Worm (Caenorhabditis elegans): ENCODE results near the gene sid-3.

Gene sid-3

DNA sequence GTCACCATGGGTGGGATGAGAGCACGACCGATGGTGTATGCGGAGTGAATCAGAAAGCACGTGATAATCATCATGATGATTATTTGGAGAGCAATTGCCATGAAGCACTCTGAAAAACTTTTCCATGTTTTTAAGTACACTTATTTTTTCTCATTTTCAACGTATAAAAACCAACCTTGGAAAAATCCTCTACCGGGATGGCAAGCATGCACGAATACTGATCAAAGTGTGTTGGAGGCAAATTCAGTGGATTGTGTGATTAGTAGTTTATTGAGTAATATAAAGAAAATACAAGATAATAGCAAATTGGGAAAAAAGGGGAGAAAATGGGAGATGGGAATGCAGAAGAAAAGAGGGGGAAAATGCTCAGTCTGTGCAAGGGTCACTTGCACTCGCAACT lies 51.3 kb downstream of the sid-3 start, which contains the start of gene T25G12.11:
T25G12.11 (minus strand) TSS at position 101 of the 400 bp plus-strand sequence.
- TF ChIP-seq mls-2 (tag; optimal IDR thresholded peaks at IDR 0.05) (no peak), sptf-1 (tag; optimal IDR thresholded peaks at IDR 0.05) (no peak), mep-1 (tag; optimal IDR thresholded peaks at IDR 0.05) (no peak), lin-32 (GFP tag; optimal IDR thresholded peaks at IDR 0.05) (no peak), bed-3 (GFP tag; optimal IDR thresholded peaks at IDR 0.05) (no peak), drap-1 (GFP tag; optimal IDR thresholded peaks at IDR 0.05) (no peak), M03D4.4 (tag; optimal IDR thresholded peaks at IDR 0.05) (no peak), hlh-1 (tag; optimal IDR thresholded peaks at IDR 0.05) (no peak), ztf-11 (tag; optimal IDR thresholded peaks at IDR 0.05) (no peak), blmp-1 (tag; optimal IDR thresholded peaks at IDR 0.05) (no peak), mab-5 (tag; optimal IDR thresholded peaks at IDR 0.05) (no peak), ceh-43 (GFP tag; optimal IDR thresholded peaks at IDR 0.05) (no peak)

Data from whole organism, mixed stage, embryonic.